Fruit fly (Drosophila melanogaster) whole organism, embryonic: Measurements from ENCODE around the gene rno.
A peak's percentile ranks its signal among the peaks of the same experiment; 100 is the strongest.

Source experiments
- Antp ChIP-seq: fragments of 200-800 bp; sonication (Bioruptor generic); optimal IDR thresholded peaks from 3 replicates; lab custom pipeline; 2016; ENCODE audit warnings: missing biosample characterization, missing genetic modification characterization
- Atf6 ChIP-seq: fragments of 200-800 bp; sonication (Bioruptor generic); IDR thresholded peaks from 2 replicates; pipeline ENCODE4 v1.3.6; 2022; ENCODE audit warnings: missing biosample characterization, missing genetic modification characterization
- CG10321 ChIP-seq: fragments of 200-800 bp; sonication (Bioruptor generic); IDR thresholded peaks from 2 replicates; pipeline ENCODE4 v1.3.6; 2022; ENCODE audit warnings: missing biosample characterization, missing genetic modification characterization
- CG10565 ChIP-seq: fragments of 200-800 bp; sonication (Bioruptor generic); optimal IDR thresholded peaks from 3 replicates; lab custom pipeline; 2016; ENCODE audit warnings: missing biosample characterization, mild to moderate bottlenecking, missing genetic modification characterization
- CG11093 ChIP-seq: fragments of 200-800 bp; sonication (Bioruptor generic); IDR thresholded peaks from 3 replicates; pipeline ENCODE4 v1.3.6; 2022; ENCODE audit warnings: missing biosample characterization, missing genetic modification characterization
- CG13624 ChIP-seq: fragments of 200-800 bp; sonication (Bioruptor generic); optimal IDR thresholded peaks from 2 replicates; lab custom pipeline; 2016; ENCODE audit warnings: missing biosample characterization, missing genetic modification characterization
- CG13775 ChIP-seq: fragments of 200-800 bp; sonication (Bioruptor generic); optimal IDR thresholded peaks from 3 replicates; lab custom pipeline; 2017; ENCODE audit warnings: missing biosample characterization, mild to moderate bottlenecking, missing genetic modification characterization
- CG14710 ChIP-seq: fragments of 200-800 bp; sonication (Bioruptor generic); optimal IDR thresholded peaks from 3 replicates; lab custom pipeline; 2019; ENCODE audit warnings: missing biosample characterization, mild to moderate bottlenecking, missing genetic modification characterization, moderate library complexity
- CG15696 ChIP-seq: fragments of 200-800 bp; sonication (Bioruptor generic); optimal IDR thresholded peaks from 2 replicates; lab custom pipeline; 2019; ENCODE audit warnings: missing biosample characterization, mild to moderate bottlenecking, missing genetic modification characterization, moderate library complexity
- CG16815 ChIP-seq: fragments of 200-800 bp; sonication (Bioruptor generic); optimal IDR thresholded peaks from 3 replicates; lab custom pipeline; 2017; ENCODE audit warnings: missing biosample characterization, mild to moderate bottlenecking, missing genetic modification characterization
- CG17328 ChIP-seq: fragments of 200-800 bp; sonication (Bioruptor generic); IDR thresholded peaks from 2 replicates; pipeline ENCODE4 v1.3.6; 2022; ENCODE audit warnings: missing biosample characterization, missing genetic modification characterization
- CG17361 ChIP-seq: fragments of 200-800 bp; sonication (Bioruptor generic); IDR thresholded peaks from 3 replicates; pipeline ENCODE4 v1.3.6; 2022; ENCODE audit warnings: missing biosample characterization, missing genetic modification characterization
- CG31224 ChIP-seq: fragments of 200-800 bp; sonication (Bioruptor generic); IDR thresholded peaks from 2 replicates; pipeline ENCODE4 v1.3.6; 2022; ENCODE audit warnings: missing biosample characterization, missing genetic modification characterization
- CG33557 ChIP-seq: fragments of 200-800 bp; sonication (Bioruptor generic); optimal IDR thresholded peaks from 2 replicates; lab custom pipeline; 2019; ENCODE audit warnings: missing biosample characterization, mild to moderate bottlenecking, missing genetic modification characterization, moderate library complexity
- CG4282 ChIP-seq: fragments of 200-800 bp; sonication (Bioruptor generic); optimal IDR thresholded peaks from 2 replicates; lab custom pipeline; 2016; ENCODE audit warnings: missing biosample characterization, missing genetic modification characterization
- CG4404 ChIP-seq: fragments of 200-800 bp; sonication (Bioruptor generic); IDR thresholded peaks from 2 replicates; pipeline ENCODE4 v1.3.6; 2022; ENCODE audit warnings: missing biosample characterization, missing genetic modification characterization
- CG4854 ChIP-seq: fragments of 200-800 bp; sonication (Bioruptor generic); optimal IDR thresholded peaks from 2 replicates; lab custom pipeline; 2016; ENCODE audit warnings: missing biosample characterization, missing genetic modification characterization, inconsistent platforms
- CG5180 ChIP-seq: fragments of 200-800 bp; sonication (Bioruptor generic); optimal IDR thresholded peaks from 3 replicates; lab custom pipeline; 2017; ENCODE audit warnings: missing biosample characterization, missing genetic modification characterization, mild to moderate bottlenecking, moderate library complexity, missing genetic modification reagents
- CG7556 ChIP-seq: fragments of 200-800 bp; sonication (Bioruptor generic); optimal IDR thresholded peaks from 2 replicates; lab custom pipeline; 2017; ENCODE audit warnings: missing biosample characterization, mild to moderate bottlenecking, missing genetic modification characterization
- CG8281 ChIP-seq: fragments of 200-800 bp; sonication (Bioruptor generic); optimal IDR thresholded peaks from 2 replicates; lab custom pipeline; 2018; ENCODE audit warnings: missing biosample characterization, mild to moderate bottlenecking, missing genetic modification characterization, moderate library complexity
- CG8388 ChIP-seq: fragments of 200-800 bp; sonication (Bioruptor generic); optimal IDR thresholded peaks from 2 replicates; lab custom pipeline; 2019; ENCODE audit warnings: missing biosample characterization, mild to moderate bottlenecking, missing genetic modification characterization, moderate library complexity
- CoRest ChIP-seq: fragments of 200-800 bp; sonication (Bioruptor generic); optimal IDR thresholded peaks from 3 replicates; lab custom pipeline; 2018; ENCODE audit warnings: missing biosample characterization, mild to moderate bottlenecking, missing genetic modification characterization, moderate library complexity
- D ChIP-seq, 2 experiments: fragments of 200-800 bp in 1 of 2; fragments of >200 bp in 1 of 2; sonication (Bioruptor generic) in 1 of 2; optimal IDR thresholded peaks; 2 replicates in 1 of 2; 3 replicates in 1 of 2; lab custom pipeline; 2017; ENCODE audit warnings: mild to moderate bottlenecking in 1 of 2, missing biosample characterization in 1 of 2, missing genetic modification characterization in 1 of 2, missing genetic modification reagents in 1 of 2
- Dref ChIP-seq: fragments of 200-800 bp; sonication (Bioruptor generic); IDR thresholded peaks from 2 replicates; pipeline ENCODE4 v1.3.6; 2022; ENCODE audit warnings: missing biosample characterization, missing genetic modification characterization
- Gsc ChIP-seq: fragments of 200-800 bp; sonication (Bioruptor generic); IDR thresholded peaks from 2 replicates; pipeline ENCODE4 v1.3.6; 2022; ENCODE audit warnings: missing biosample characterization, missing genetic modification characterization
- HLH3B ChIP-seq: fragments of 200-800 bp; sonication (Bioruptor generic); IDR thresholded peaks from 2 replicates; pipeline ENCODE4 v1.3.6; 2022; ENCODE audit warnings: missing biosample characterization, missing genetic modification characterization
- Lim3 ChIP-seq: fragments of 200-800 bp; sonication (Bioruptor generic); IDR thresholded peaks from 2 replicates; pipeline ENCODE4 v1.3.6; 2022; ENCODE audit warnings: missing biosample characterization, missing genetic modification characterization
- MTF-1 ChIP-seq: fragments of 200-800 bp; sonication (Bioruptor generic); optimal IDR thresholded peaks from 2 replicates; lab custom pipeline; 2018; ENCODE audit warnings: missing biosample characterization, mild to moderate bottlenecking, missing genetic modification characterization, borderline replicate concordance
- Mad ChIP-seq: fragments of 200-800 bp; sonication (Bioruptor generic); optimal IDR thresholded peaks from 2 replicates; lab custom pipeline; 2016; ENCODE audit warnings: missing biosample characterization, missing genetic modification characterization
- Nf-YC ChIP-seq: fragments of 200-800 bp; optimal IDR thresholded peaks from 3 replicates; lab custom pipeline; 2019; ENCODE audit warnings: missing biosample characterization, mild to moderate bottlenecking, missing genetic modification characterization, moderate library complexity
- Optix ChIP-seq: fragments of 200-800 bp; sonication (Bioruptor generic); IDR thresholded peaks from 3 replicates; pipeline ENCODE4 v1.3.6; 2022; ENCODE audit warnings: missing biosample characterization, missing genetic modification characterization
- Sox100B ChIP-seq: fragments of 200-800 bp; sonication (Bioruptor generic); optimal IDR thresholded peaks from 3 replicates; lab custom pipeline; 2018; ENCODE audit warnings: missing biosample characterization, mild to moderate bottlenecking, missing genetic modification characterization
- Tbp ChIP-seq: fragments of >200 bp; optimal IDR thresholded peaks from 2 replicates; lab custom pipeline; 2018; ENCODE audit warnings: missing biosample characterization, missing genetic modification characterization
- Xbp1 ChIP-seq: fragments of 200-800 bp; sonication (Bioruptor generic); optimal IDR thresholded peaks from 3 replicates; lab custom pipeline; 2016; ENCODE audit warnings: missing biosample characterization, mild to moderate bottlenecking, missing genetic modification characterization
- YL-1 ChIP-seq: fragments of 200-800 bp; sonication (Bioruptor generic); optimal IDR thresholded peaks from 3 replicates; lab custom pipeline; 2017; ENCODE audit warnings: missing biosample characterization, mild to moderate bottlenecking, missing genetic modification characterization
- ato ChIP-seq: fragments of 200-800 bp; sonication (Bioruptor generic); IDR thresholded peaks from 2 replicates; pipeline ENCODE4 v1.3.6; 2022; ENCODE audit warnings: missing biosample characterization, missing genetic modification characterization; ENCODE audit not compliant: partially characterized antibody
- bbx ChIP-seq: fragments of 200-800 bp; sonication (Bioruptor generic); IDR thresholded peaks from 2 replicates; pipeline ENCODE4 v1.3.6; 2022; ENCODE audit warnings: missing biosample characterization, missing genetic modification characterization; ENCODE audit not compliant: partially characterized antibody
- bowl ChIP-seq: fragments of 200-800 bp; sonication (Bioruptor generic); IDR thresholded peaks from 2 replicates; pipeline ENCODE4 v1.3.6; 2022; ENCODE audit warnings: missing biosample characterization, missing genetic modification characterization
- crc ChIP-seq: fragments of 200-800 bp; sonication (Bioruptor generic); optimal IDR thresholded peaks from 2 replicates; lab custom pipeline; 2016; ENCODE audit warnings: missing biosample characterization, missing genetic modification characterization
- croc ChIP-seq: fragments of 200-800 bp; sonication (Bioruptor generic); conservative IDR thresholded peaks from 3 replicates; pipeline ENCODE4 v1.3.6; 2022; ENCODE audit warnings: missing biosample characterization, missing genetic modification characterization
- dysf ChIP-seq: fragments of 200-800 bp; sonication (Bioruptor generic); IDR thresholded peaks from 3 replicates; pipeline ENCODE4 v1.3.6; 2022; ENCODE audit warnings: missing biosample characterization, missing genetic modification characterization
- ftz-f1 ChIP-seq: fragments of 200-800 bp; sonication (Bioruptor generic); optimal IDR thresholded peaks from 2 replicates; lab custom pipeline; 2016; ENCODE audit warnings: missing biosample characterization, missing genetic modification characterization
- kay ChIP-seq: fragments of 200-800 bp; sonication (Bioruptor generic); optimal IDR thresholded peaks from 2 replicates; lab custom pipeline; 2016; ENCODE audit warnings: missing biosample characterization, missing genetic modification characterization
- maf-S ChIP-seq: fragments of 200-800 bp; sonication (Bioruptor generic); optimal IDR thresholded peaks from 2 replicates; lab custom pipeline; 2016; ENCODE audit warnings: missing biosample characterization, missing genetic modification characterization
- odd ChIP-seq: fragments of 200-800 bp; sonication (Bioruptor generic); optimal IDR thresholded peaks from 2 replicates; lab custom pipeline; 2017; ENCODE audit warnings: missing biosample characterization, mild to moderate bottlenecking, missing genetic modification characterization
- onecut ChIP-seq: fragments of 200-800 bp; sonication (Bioruptor generic); IDR thresholded peaks from 2 replicates; pipeline ENCODE4 v1.3.6; 2022; ENCODE audit warnings: missing biosample characterization, missing genetic modification characterization
- pros ChIP-seq: fragments of 200-800 bp; sonication (Bioruptor generic); optimal IDR thresholded peaks from 3 replicates; lab custom pipeline; 2019; ENCODE audit warnings: missing biosample characterization, mild to moderate bottlenecking, missing genetic modification characterization, moderate library complexity
- rib ChIP-seq: fragments of 200-800 bp; sonication (Bioruptor generic); IDR thresholded peaks from 2 replicates; pipeline ENCODE4 v1.3.6; 2022; ENCODE audit warnings: missing biosample characterization, missing genetic modification characterization
- tin ChIP-seq: fragments of 200-800 bp; sonication (Bioruptor generic); optimal IDR thresholded peaks from 3 replicates; lab custom pipeline; 2016; ENCODE audit warnings: missing biosample characterization, missing genetic modification characterization
- tll ChIP-seq, 2 experiments: fragments of 200-800 bp in 1 of 2; fragments of >200 bp in 1 of 2; sonication (Bioruptor generic) in 1 of 2; optimal IDR thresholded peaks; 2 replicates each; lab custom pipeline; 2017 to 2019; ENCODE audit warnings: missing biosample characterization in 2 of 2, missing genetic modification characterization in 2 of 2, mild to moderate bottlenecking in 1 of 2, moderate library complexity in 1 of 2

Gene rno

dm6 chr3L:160446-161094 lies 39.0 kb downstream of the rno start (continued):
- TF ChIP-seq Gsc (GFP tag; lab: Robert Waterston, UW) (no peak), CG13624 (GFP tag; lab: Kevin White, UChicago) (no peak), CG5180 (GFP tag; lab: Kevin White, UChicago) (peak; percentile 84), kay (GFP tag; lab: Kevin White, UChicago) (no peak), CG10565 (GFP tag; lab: Kevin White, UChicago) (no peak), ftz-f1 (GFP tag; lab: Kevin White, UChicago) (no peak), onecut (GFP tag; lab: Robert Waterston, UW) (0 out of 2 replicates have a peak, but pooled peaks have one; percentile 11), MTF-1 (GFP tag; lab: Kevin White, UChicago) (no peak), crc (no peak), Atf6 (no peak; the same call in 1 of the 2 replicates), CG31224 (GFP tag; lab: Robert Waterston, UW) (no peak), dysf (GFP tag; lab: Robert Waterston, UW) (no peak), pros (GFP tag; lab: Kevin White, UChicago) (peak; percentile 29), CoRest (tag; lab: Kevin White, UChicago) (no peak), maf-S (GFP tag; lab: Kevin White, UChicago) (no peak), Nf-YC (tag; lab: Kevin White, UChicago) (peak; percentile 44), CG16815 (no peak), CG11093 (GFP tag; lab: Robert Waterston, UW) (no peak), CG13775 (GFP tag; lab: Kevin White, UChicago) (no peak), bbx (GFP tag; lab: Robert Waterston, UW) (peak; percentile 59; the same call in 1 of the 2 replicates), croc (GFP tag; lab: Robert Waterston, UW) (no peak), bowl (0 out of 2 replicates have a peak, but pooled peaks have one; percentile 13), CG4404 (GFP tag; lab: Robert Waterston, UW) (no peak), CG17328 (GFP tag; lab: Robert Waterston, UW) (no peak), rib (GFP tag; lab: Robert Waterston, UW) (no peak), CG33557 (GFP tag; lab: Kevin White, UChicago) (peak; percentile 19), odd (GFP tag; lab: Kevin White, UChicago) (no peak), CG17361 (GFP tag; lab: Robert Waterston, UW) (no peak), CG10321 (no peak), Tbp (GFP tag; lab: Kevin White, UChicago) (no peak), Antp (GFP tag; lab: Kevin White, UChicago) (no peak), Optix (GFP tag; lab: Robert Waterston, UW) (no peak), CG4282 (no peak), D (optimal IDR thresholded peaks at IDR 0.05; lab: Kevin White, UChicago) (no peak), D (GFP tag; optimal IDR thresholded peaks at IDR 0.05; lab: Kevin White, UChicago) (no peak), CG8388 (no peak), CG15696 (no peak), Lim3 (GFP tag; lab: Robert Waterston, UW) (no peak), tll (GFP tag; optimal IDR thresholded peaks at IDR 0.05; lab: Kevin White, UChicago) (no peak), CG8281 (tag; lab: Kevin White, UChicago) (no peak), ato (GFP tag; lab: Robert Waterston, UW) (no peak), YL-1 (GFP tag; lab: Kevin White, UChicago) (no peak), CG4854 (no peak), Mad (GFP tag; lab: Kevin White, UChicago) (no peak), Sox100B (GFP tag; lab: Kevin White, UChicago) (no peak), tin (GFP tag; lab: Kevin White, UChicago) (no peak), HLH3B (GFP tag; lab: Robert Waterston, UW) (no peak), Dref (no peak), CG7556 (GFP tag; lab: Kevin White, UChicago) (no peak), Xbp1 (no peak), CG14710 (tag; lab: Kevin White, UChicago) (no peak)
